Worm (Caenorhabditis elegans): ENCODE results near the gene dyf-4.

ce11 chrV:12488002-12488401 lies 37.5 kb downstream of the dyf-4 start:
- TF ChIP-seq pha-4 (tag; optimal IDR thresholded peaks at IDR 0.05): peak; percentile 43
- no peak for TF ChIP-seq ceh-16 (tag; optimal IDR thresholded peaks at IDR 0.05)
- no peak for TF ChIP-seq ceh-82 (tag; optimal IDR thresholded peaks at IDR 0.05)
- TF ChIP-seq unc-62 (GFP tag; optimal IDR thresholded peaks at IDR 0.05): no peak
- no peak for TF ChIP-seq fos-1 (tag; optimal IDR thresholded peaks at IDR 0.05)
- TF ChIP-seq lin-39 (tag; optimal IDR thresholded peaks at IDR 0.05): no peak
- no peak for TF ChIP-seq nfya-1 (tag; optimal IDR thresholded peaks at IDR 0.05; ENCODE audit: insufficient read depth)
- TF ChIP-seq fkh-10 (GFP tag; optimal IDR thresholded peaks at IDR 0.05): no peak
- no peak for TF ChIP-seq elt-2 (tag; optimal IDR thresholded peaks at IDR 0.05)
- no peak for TF ChIP-seq pqm-1 (tag; optimal IDR thresholded peaks at IDR 0.05)
- TF ChIP-seq snpc-4 (tag; optimal IDR thresholded peaks at IDR 0.05): peak; percentile 48
- TF ChIP-seq ZK546.5 (tag; optimal IDR thresholded peaks at IDR 0.05): no peak
- no peak for TF ChIP-seq eor-1 (tag; optimal IDR thresholded peaks at IDR 0.05)
- TF ChIP-seq nhr-237 (tag; optimal IDR thresholded peaks at IDR 0.05): no peak
